Worm (Caenorhabditis elegans): ENCODE results near the gene acl-3.

The acl-3 gene

DNA sequence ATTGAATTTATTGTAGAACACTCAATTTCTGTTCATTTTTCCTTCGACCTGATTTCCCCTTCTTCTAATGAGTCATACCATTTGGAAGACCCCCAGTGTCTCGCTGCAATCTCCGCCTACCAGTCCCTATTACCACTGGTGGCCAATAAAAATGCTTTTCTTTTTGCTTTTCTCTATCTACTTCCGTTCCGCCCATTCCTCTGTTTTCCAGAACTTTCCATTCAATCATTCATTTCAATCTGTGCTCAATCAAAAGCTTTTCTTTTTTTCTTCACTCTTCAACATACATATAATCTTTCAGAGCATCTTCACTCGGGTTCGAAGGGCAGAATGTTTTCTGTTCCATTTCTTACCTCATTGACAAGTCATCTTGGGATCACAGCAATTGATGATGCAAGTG, 21.7 kb upstream of the acl-3 start, which contains the start of gene inx-8:
Gene inx-8, plus strand, starts transcription at position 301 of the 400 bp plus-strand sequence.
- TF ChIP-seq syd-9 (tag; optimal IDR thresholded peaks at IDR 0.05): no peak
- TF ChIP-seq ceh-2 (tag; optimal IDR thresholded peaks at IDR 0.05): no peak
- TF ChIP-seq pha-2 (tag; optimal IDR thresholded peaks at IDR 0.05): no peak
- no peak for TF ChIP-seq unc-42 (tag; optimal IDR thresholded peaks at IDR 0.05)
- TF ChIP-seq ceh-30 (tag; optimal IDR thresholded peaks at IDR 0.05): no peak
- no peak for TF ChIP-seq ref-2 (tag; optimal IDR thresholded peaks at IDR 0.05)
- TF ChIP-seq lim-6 (tag; optimal IDR thresholded peaks at IDR 0.05): no peak
- TF ChIP-seq nhr-232 (tag; optimal IDR thresholded peaks at IDR 0.05): no peak
- no peak for TF ChIP-seq lin-11 (tag; optimal IDR thresholded peaks at IDR 0.05)
- no peak for TF ChIP-seq hlh-15 (tag; optimal IDR thresholded peaks at IDR 0.05)
- no peak for TF ChIP-seq ceh-14 (tag; optimal IDR thresholded peaks at IDR 0.05)
- TF ChIP-seq dve-1 (tag; optimal IDR thresholded peaks at IDR 0.05): no peak
- no peak for TF ChIP-seq fkh-6 (tag; optimal IDR thresholded peaks at IDR 0.05)
- TF ChIP-seq sox-4 (tag; optimal IDR thresholded peaks at IDR 0.05): no peak
- no peak for TF ChIP-seq madf-2 (tag; optimal IDR thresholded peaks at IDR 0.05)
- no peak for TF ChIP-seq ceh-6 (GFP tag; optimal IDR thresholded peaks at IDR 0.05)
- TF ChIP-seq pax-1 (tag; optimal IDR thresholded peaks at IDR 0.05): no peak
- no peak for TF ChIP-seq npax-4 (tag; optimal IDR thresholded peaks at IDR 0.05)
- TF ChIP-seq ceh-19 (GFP tag; optimal IDR thresholded peaks at IDR 0.05): no peak
- no peak for TF ChIP-seq nfya-1 (tag; optimal IDR thresholded peaks at IDR 0.05)

DNA sequence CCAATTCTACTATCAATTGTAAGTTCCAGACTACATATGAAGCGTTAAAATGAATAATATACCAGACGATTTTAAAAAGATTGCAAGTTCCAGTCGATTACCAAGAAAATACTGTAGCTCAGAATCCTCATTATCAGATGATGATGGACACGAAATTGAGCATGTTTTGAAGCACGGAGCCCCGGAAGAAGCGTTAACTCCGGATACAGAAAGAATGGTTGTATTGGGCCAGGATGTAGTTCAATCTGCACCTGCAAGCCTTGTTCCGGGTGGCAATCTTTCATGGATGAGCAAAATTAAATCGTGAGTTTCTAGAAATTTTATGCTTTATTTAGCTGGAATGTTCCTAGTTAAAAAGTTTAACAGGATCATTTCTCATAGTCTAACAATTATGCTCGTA, 16.2 kb upstream of the acl-3 start, which contains the start of gene atg-4.2:
Gene atg-4.2, plus strand, starts transcription at position 24 of the 400 bp plus-strand sequence.
- TF ChIP-seq pha-4 (tag; optimal IDR thresholded peaks at IDR 0.05): no peak
- TF ChIP-seq ceh-2 (tag; optimal IDR thresholded peaks at IDR 0.05): no peak
- TF ChIP-seq ceh-24 (tag; optimal IDR thresholded peaks at IDR 0.05): no peak
- TF ChIP-seq F13H6.1 (tag; optimal IDR thresholded peaks at IDR 0.05): no peak
- no peak for TF ChIP-seq rnt-1 (tag; optimal IDR thresholded peaks at IDR 0.05)
- TF ChIP-seq unc-55 (GFP tag; optimal IDR thresholded peaks at IDR 0.05): no peak
- no peak for TF ChIP-seq ceh-31 (tag; optimal IDR thresholded peaks at IDR 0.05)
- TF ChIP-seq unc-3 (GFP tag; conservative IDR thresholded peaks at IDR 0.05): no peak
- TF ChIP-seq unc-3 (tag; optimal IDR thresholded peaks at IDR 0.05): no peak

DNA sequence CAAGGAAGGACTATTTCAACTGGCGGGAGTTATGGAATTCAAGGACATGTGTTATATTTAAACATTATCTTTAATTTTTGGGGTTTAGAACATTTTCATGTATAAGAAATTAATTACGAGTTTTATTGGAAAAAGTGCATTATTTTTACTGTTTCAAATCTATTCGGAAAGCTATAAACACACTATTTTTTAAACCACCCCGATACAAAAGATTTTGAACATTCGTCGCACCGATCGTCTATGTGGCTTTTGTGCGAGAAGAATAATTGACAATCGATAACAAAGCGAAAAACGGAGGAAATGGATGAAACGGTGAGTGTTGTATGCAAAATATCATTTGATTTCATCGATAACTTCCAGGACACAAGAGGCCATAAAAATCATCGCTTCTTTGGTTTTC, 13.2 kb upstream of the acl-3 start, which contains the start of gene ZK809.9:
Gene ZK809.9, plus strand, starts transcription at position 301 of the 400 bp plus-strand sequence.
- no peak for TF ChIP-seq ceh-48 (tag; optimal IDR thresholded peaks at IDR 0.05)
- no peak for TF ChIP-seq hlh-6 (tag; optimal IDR thresholded peaks at IDR 0.05)
- TF ChIP-seq pros-1 (tag; optimal IDR thresholded peaks at IDR 0.05): no peak
- no peak for TF ChIP-seq pha-4 (tag; optimal IDR thresholded peaks at IDR 0.05)
- TF ChIP-seq odd-2 (tag; optimal IDR thresholded peaks at IDR 0.05): no peak
- TF ChIP-seq ceh-22 (tag; optimal IDR thresholded peaks at IDR 0.05): no peak
- TF ChIP-seq C38D4.7 (GFP tag; optimal IDR thresholded peaks at IDR 0.05): no peak
- TF ChIP-seq ref-2 (tag; optimal IDR thresholded peaks at IDR 0.05): no peak
- TF ChIP-seq pax-1 (tag; optimal IDR thresholded peaks at IDR 0.05): no peak
- no peak for TF ChIP-seq lin-11 (tag; optimal IDR thresholded peaks at IDR 0.05)
- TF ChIP-seq ceh-14 (tag; optimal IDR thresholded peaks at IDR 0.05): no peak
- no peak for TF ChIP-seq ceh-6 (GFP tag; optimal IDR thresholded peaks at IDR 0.05)
- no peak for TF ChIP-seq Y22D7AL.16 (tag; optimal IDR thresholded peaks at IDR 0.05)
- TF ChIP-seq ceh-24 (tag; optimal IDR thresholded peaks at IDR 0.05): no peak
- TF ChIP-seq fax-1 (tag; optimal IDR thresholded peaks at IDR 0.05): no peak
- no peak for TF ChIP-seq pqm-1 (tag; optimal IDR thresholded peaks at IDR 0.05)

DNA sequence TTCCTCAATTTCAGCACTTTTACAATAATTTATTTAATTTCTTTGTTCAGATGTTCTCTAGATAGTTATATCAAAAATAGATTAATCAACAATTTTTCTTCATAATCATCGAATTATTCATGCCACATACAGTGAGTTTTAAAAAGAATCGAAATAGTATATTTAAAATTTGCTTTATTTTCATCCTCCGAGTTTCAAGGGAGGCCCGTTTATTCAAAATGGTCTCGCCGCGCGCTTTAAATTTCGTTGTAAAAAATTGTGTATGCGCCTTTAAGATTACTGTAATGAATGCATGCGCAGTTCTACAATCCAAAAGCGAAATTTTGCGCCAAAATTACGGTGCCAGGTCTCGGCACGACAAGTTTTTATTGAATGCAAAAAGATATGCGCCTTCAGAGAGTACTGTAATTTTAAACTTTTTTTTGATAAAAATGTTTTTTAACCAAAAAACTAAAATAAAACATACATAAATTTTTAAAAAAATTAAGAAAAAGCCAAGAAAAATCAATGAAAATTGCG, 8.0 kb upstream of the acl-3 start, which contains the start of gene ZK792.1:
Gene ZK792.1, plus strand, starts transcription at position 51 of the 519 bp plus-strand sequence.
- no peak for TF ChIP-seq ceh-14 (tag; optimal IDR thresholded peaks at IDR 0.05)

Data from whole organism, late embryonic.